Worm (Caenorhabditis elegans): ENCODE data around the gene lin-15B.

DNA sequence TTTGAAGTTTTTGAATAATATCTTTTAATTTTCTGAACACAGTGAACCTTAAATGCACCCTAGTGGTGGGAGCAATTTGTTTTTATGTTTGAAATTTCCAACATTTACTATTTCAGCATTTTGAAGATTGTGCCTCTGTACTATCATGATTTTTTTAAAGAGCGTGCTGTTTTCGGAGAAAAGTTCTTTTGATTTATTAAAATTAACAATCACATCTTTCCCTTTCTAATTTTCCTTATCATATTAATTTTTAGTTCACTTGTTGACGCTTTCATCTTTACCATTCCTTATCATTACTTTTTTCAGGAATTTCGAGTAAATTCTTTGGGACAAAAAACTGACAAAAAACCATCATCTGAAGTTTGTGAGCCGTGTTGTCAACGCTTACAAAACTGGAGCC is 18.0 kb upstream of the lin-15B start, which contains the start of gene nhr-48:
- no peak for TF ChIP-seq blmp-1 (tag; optimal IDR thresholded peaks at IDR 0.05; ENCODE audit: insufficient read depth)
- TF ChIP-seq ZK546.5 (tag; optimal IDR thresholded peaks at IDR 0.05): no peak
- no peak for TF ChIP-seq sem-4 (tag; optimal IDR thresholded peaks at IDR 0.05)
- no peak for TF ChIP-seq ceh-82 (tag; optimal IDR thresholded peaks at IDR 0.05)

Measured in whole organism, L2 larva.